Fruit fly (Drosophila melanogaster) whole organism, adult: ENCODE results near the gene her.

Experiments used
- CG11617 ChIP-seq: fragments of 200-800 bp; sonication (Bioruptor generic); optimal IDR thresholded peaks from 2 replicates; lab custom pipeline; 2017; ENCODE audit warnings: mild to moderate bottlenecking, missing biosample characterization, missing genetic modification reagents, missing genetic modification characterization
- CG14711 ChIP-seq: fragments of 200-800 bp; sonication (Bioruptor generic); optimal IDR thresholded peaks from 2 replicates; lab custom pipeline; 2018; ENCODE audit warnings: missing biosample characterization, mild to moderate bottlenecking, missing genetic modification characterization, moderate library complexity
- CG1620 ChIP-seq: fragments of 200-800 bp; sonication (Bioruptor generic); optimal IDR thresholded peaks from 2 replicates; lab custom pipeline; 2016; ENCODE audit warnings: missing biosample characterization, missing genetic modification characterization
- CG33017 ChIP-seq: fragments of 200-800 bp; sonication (Bioruptor generic); optimal IDR thresholded peaks from 2 replicates; lab custom pipeline; 2018; ENCODE audit warnings: missing biosample characterization, mild to moderate bottlenecking, missing genetic modification characterization, moderate library complexity
- CG5204 ChIP-seq: fragments of 200-800 bp; sonication (Bioruptor generic); optimal IDR thresholded peaks from 2 replicates; lab custom pipeline; 2016; ENCODE audit warnings: missing biosample characterization, missing genetic modification characterization
- CG7101 ChIP-seq: fragments of 200-800 bp; sonication (Bioruptor generic); optimal IDR thresholded peaks from 2 replicates; lab custom pipeline; 2018; ENCODE audit warnings: missing biosample characterization, mild to moderate bottlenecking, missing genetic modification characterization, moderate library complexity
- Clk ChIP-seq: fragments of 200-800 bp; sonication (Bioruptor generic); optimal IDR thresholded peaks from 2 replicates; lab custom pipeline; 2017; ENCODE audit warnings: missing biosample characterization, missing genetic modification characterization
- Crg-1 ChIP-seq: fragments of 200-800 bp; sonication (Bioruptor generic); optimal IDR thresholded peaks from 2 replicates; lab custom pipeline; 2016; ENCODE audit warnings: missing biosample characterization, missing genetic modification characterization
- cic ChIP-seq: fragments of 200-800 bp; sonication (Bioruptor generic); optimal IDR thresholded peaks from 2 replicates; lab custom pipeline; 2017; ENCODE audit warnings: missing biosample characterization, mild to moderate bottlenecking, missing genetic modification characterization, moderate library complexity
- cnc ChIP-seq, 2 experiments: fragments of >200 bp; optimal IDR thresholded peaks; 2 replicates each; lab custom pipeline; 2017
- ovo ChIP-seq: fragments of 200-800 bp; sonication (Bioruptor generic); optimal IDR thresholded peaks from 2 replicates; lab custom pipeline; 2016; ENCODE audit warnings: missing biosample characterization, missing genetic modification characterization
- tj ChIP-seq: fragments of 200-800 bp; sonication (Bioruptor generic); optimal IDR thresholded peaks from 3 replicates; lab custom pipeline; 2017; ENCODE audit warnings: missing biosample characterization, mild to moderate bottlenecking, missing genetic modification characterization, moderate library complexity
- toe ChIP-seq: fragments of 200-800 bp; sonication (Bioruptor generic); optimal IDR thresholded peaks from 2 replicates; lab custom pipeline; 2016; ENCODE audit warnings: missing biosample characterization, missing genetic modification characterization

- TF ChIP-seq CG11617 (GFP tag; lab: Kevin White, UChicago), result no peak
- no peak for TF ChIP-seq cnc (optimal IDR thresholded peaks at IDR 0.05; lab: Kevin White, UChicago)
- TF ChIP-seq Crg-1 (GFP tag; lab: Kevin White, UChicago), result no peak
- TF ChIP-seq Clk (GFP tag; lab: Kevin White, UChicago), result no peak
- TF ChIP-seq CG1620 (GFP tag; lab: Kevin White, UChicago), result no peak
- TF ChIP-seq CG7101, result no peak
- no peak for TF ChIP-seq ovo (GFP tag; lab: Kevin White, UChicago)
- TF ChIP-seq cic, result no peak
- no peak for TF ChIP-seq tj (GFP tag; lab: Kevin White, UChicago)
- TF ChIP-seq CG33017 (tag; lab: Kevin White, UChicago), result no peak
- no peak for TF ChIP-seq CG5204 (GFP tag; lab: Kevin White, UChicago)
- no peak for TF ChIP-seq toe
- no peak for TF ChIP-seq CG14711 (tag; lab: Kevin White, UChicago)
Observed at dm6 chr2L:16682203-16682602, 5.2 kb downstream of the her start, which contains the start of gene CG33552.
